Worm (Caenorhabditis elegans) whole organism, L2 larva: ENCODE results near the gene efn-4.

ENCODE experiments used
- C34F6.9 ChIP-seq: fragments of 150-350 bp; optimal IDR thresholded peaks from 2 replicates; lab custom pipeline; 2014; ENCODE audit warnings: missing biosample characterization, missing genetic modification characterization
- F13H6.1 ChIP-seq: sonication (generic microtip); optimal IDR thresholded peaks from 2 replicates; lab custom pipeline; 2016; ENCODE audit warnings: missing genetic modification characterization, missing compliant biosample characterization
- Y55F3AM.14 ChIP-seq: fragments of 200-800 bp; sonication (Bioruptor generic); optimal IDR thresholded peaks from 2 replicates; lab custom pipeline; 2018; ENCODE audit warnings: mild to moderate bottlenecking, missing genetic modification characterization, missing compliant biosample characterization
- ZK546.5 ChIP-seq: sonication (generic microtip); optimal IDR thresholded peaks from 2 replicates; lab custom pipeline; 2017; ENCODE audit warnings: missing biosample characterization, missing genetic modification characterization
- alr-1 ChIP-seq: fragments of 150-350 bp; optimal IDR thresholded peaks from 2 replicates; lab custom pipeline; 2014; ENCODE audit warnings: missing biosample characterization, missing genetic modification characterization
- blmp-1 ChIP-seq: sonication (generic microtip); optimal IDR thresholded peaks from 2 replicates; lab custom pipeline; 2017; ENCODE audit warnings: missing genetic modification characterization, mild to moderate bottlenecking, missing compliant biosample characterization, antibody characterized with exemption, moderate library complexity; ENCODE audit not compliant: insufficient read depth
- ceh-16 ChIP-seq: fragments of 150-350 bp; optimal IDR thresholded peaks from 2 replicates; lab custom pipeline; 2014; ENCODE audit warnings: missing biosample characterization, missing genetic modification characterization
- ceh-82 ChIP-seq: fragments of 150-350 bp; optimal IDR thresholded peaks from 2 replicates; lab custom pipeline; 2014; ENCODE audit warnings: missing biosample characterization, missing genetic modification characterization
- egl-27 ChIP-seq: sonication (generic microtip); optimal IDR thresholded peaks from 3 replicates; lab custom pipeline; 2017; ENCODE audit warnings: missing biosample characterization, missing genetic modification reagents, missing genetic modification characterization
- elt-1 ChIP-seq: fragments of 150-350 bp; optimal IDR thresholded peaks from 2 replicates; lab custom pipeline; 2014; ENCODE audit warnings: missing biosample characterization, missing genetic modification characterization
- elt-3 ChIP-seq: sonication (generic microtip); optimal IDR thresholded peaks from 2 replicates; lab custom pipeline; 2017; ENCODE audit warnings: missing biosample characterization, missing genetic modification characterization
- fos-1 ChIP-seq: fragments of 150-350 bp; optimal IDR thresholded peaks from 2 replicates; lab custom pipeline; 2014; ENCODE audit warnings: missing biosample characterization, missing genetic modification characterization
- gmeb-1 ChIP-seq: fragments of 150-350 bp; optimal IDR thresholded peaks from 2 replicates; lab custom pipeline; 2014; ENCODE audit warnings: missing biosample characterization, missing genetic modification characterization
- lin-11 ChIP-seq: fragments of 150-350 bp; sonication (generic microtip); optimal IDR thresholded peaks from 2 replicates; lab custom pipeline; 2014; ENCODE audit warnings: missing biosample characterization, missing genetic modification characterization, inconsistent platforms, mixed read lengths
- lin-13 ChIP-seq: fragments of 150-350 bp; optimal IDR thresholded peaks from 2 replicates; lab custom pipeline; 2014; ENCODE audit warnings: missing biosample characterization, missing genetic modification reagents, missing genetic modification characterization
- lin-39 ChIP-seq: fragments of 150-350 bp; optimal IDR thresholded peaks from 2 replicates; lab custom pipeline; 2014; ENCODE audit warnings: missing biosample characterization, missing genetic modification reagents, missing genetic modification characterization
- lsy-2 ChIP-seq, 2 experiments: fragments of 150-350 bp in 1 of 2; sonication (generic microtip) in 1 of 2; optimal IDR thresholded peaks; 2 replicates each; lab custom pipeline; 2014 to 2017; ENCODE audit warnings: missing biosample characterization in 2 of 2, missing genetic modification characterization in 2 of 2
- mab-5 ChIP-seq: fragments of 150-350 bp; optimal IDR thresholded peaks from 2 replicates; lab custom pipeline; 2014; ENCODE audit warnings: missing biosample characterization, missing genetic modification characterization
- mbf-1 ChIP-seq: sonication (generic microtip); optimal IDR thresholded peaks from 2 replicates; lab custom pipeline; 2017; ENCODE audit warnings: missing biosample characterization, missing genetic modification characterization
- mdl-1 ChIP-seq, 2 experiments: fragments of 150-350 bp in 1 of 2; sonication (generic microtip) in 1 of 2; optimal IDR thresholded peaks; 2 replicates each; lab custom pipeline; 2017; ENCODE audit warnings: missing biosample characterization in 2 of 2, missing genetic modification characterization in 2 of 2
- nhr-11 ChIP-seq: fragments of 150-350 bp; optimal IDR thresholded peaks from 2 replicates; lab custom pipeline; 2014; ENCODE audit warnings: missing biosample characterization, missing genetic modification characterization
- nhr-12 ChIP-seq: fragments of 150-350 bp; optimal IDR thresholded peaks from 2 replicates; lab custom pipeline; 2014; ENCODE audit warnings: missing biosample characterization, missing genetic modification characterization
- nhr-129 ChIP-seq: fragments of 150-350 bp; optimal IDR thresholded peaks from 2 replicates; lab custom pipeline; 2014; ENCODE audit warnings: missing biosample characterization, missing genetic modification characterization
- nhr-23 ChIP-seq: fragments of 150-350 bp; optimal IDR thresholded peaks from 2 replicates; lab custom pipeline; 2014; ENCODE audit warnings: missing biosample characterization, missing genetic modification reagents, missing genetic modification characterization
- nhr-237 ChIP-seq: fragments of 150-350 bp; optimal IDR thresholded peaks from 2 replicates; lab custom pipeline; 2014; ENCODE audit warnings: missing biosample characterization, missing genetic modification characterization
- nhr-25 ChIP-seq: fragments of 150-350 bp; sonication (generic microtip); optimal IDR thresholded peaks from 3 replicates; lab custom pipeline; 2014; ENCODE audit warnings: missing biosample characterization, missing genetic modification characterization
- nhr-77 ChIP-seq: fragments of 150-350 bp; optimal IDR thresholded peaks from 2 replicates; lab custom pipeline; 2014; ENCODE audit warnings: missing biosample characterization, missing genetic modification characterization
- sem-4 ChIP-seq: fragments of 150-350 bp; optimal IDR thresholded peaks from 2 replicates; lab custom pipeline; 2014; ENCODE audit warnings: missing biosample characterization, missing genetic modification reagents, missing genetic modification characterization
- skn-1 ChIP-seq: sonication (generic microtip); optimal IDR thresholded peaks from 2 replicates; lab custom pipeline; 2017; ENCODE audit warnings: missing biosample characterization, missing genetic modification characterization
- sma-3 ChIP-seq: sonication (generic microtip); optimal IDR thresholded peaks from 2 replicates; lab custom pipeline; 2016; ENCODE audit warnings: missing genetic modification reagents, missing genetic modification characterization, missing compliant biosample characterization
- snpc-4 ChIP-seq: fragments of 150-350 bp; optimal IDR thresholded peaks from 2 replicates; lab custom pipeline; 2014; ENCODE audit warnings: missing biosample characterization, missing genetic modification characterization
- unc-55 ChIP-seq: fragments of 150-350 bp; sonication (generic microtip); optimal IDR thresholded peaks from 3 replicates; lab custom pipeline; 2014; ENCODE audit warnings: missing biosample characterization, missing genetic modification reagents, missing genetic modification characterization
- unc-62 ChIP-seq: fragments of 150-350 bp; optimal IDR thresholded peaks from 2 replicates; lab custom pipeline; 2014; ENCODE audit warnings: missing biosample characterization, missing genetic modification reagents, missing genetic modification characterization
- zag-1 ChIP-seq: fragments of 150-350 bp; optimal IDR thresholded peaks from 2 replicates; lab custom pipeline; 2014; ENCODE audit warnings: missing biosample characterization, missing genetic modification characterization
- ztf-11 ChIP-seq: sonication (generic microtip); optimal IDR thresholded peaks from 2 replicates; lab custom pipeline; 2017; ENCODE audit warnings: missing biosample characterization, missing genetic modification characterization

Gene efn-4

ce11 chrIV:560780-561179 is 1.7 kb downstream of the efn-4 start:
- TF ChIP-seq nhr-129 (tag; lab: Kevin White, UChicago), result no peak
- TF ChIP-seq lsy-2 (tag; optimal IDR thresholded peaks at IDR 0.05; lab: Kevin White, UChicago), result no peak
- no peak for TF ChIP-seq blmp-1 (tag; lab: Kevin White, UChicago)

- no peak for TF ChIP-seq snpc-4 (tag; lab: Kevin White, UChicago)
- no peak for TF ChIP-seq sma-3
- TF ChIP-seq elt-1 (tag; lab: Kevin White, UChicago), result no peak
- TF ChIP-seq Y55F3AM.14 (GFP tag; lab: Kevin White, UChicago), result no peak
- no peak for TF ChIP-seq lin-39
- no peak for TF ChIP-seq ceh-82 (tag; lab: Kevin White, UChicago)
- TF ChIP-seq skn-1, result no peak
- no peak for TF ChIP-seq mab-5 (tag; lab: Kevin White, UChicago)
- no peak for TF ChIP-seq ztf-11 (tag; lab: Kevin White, UChicago)
- no peak for TF ChIP-seq gmeb-1 (tag; lab: Kevin White, UChicago)
- TF ChIP-seq lin-11 (tag; lab: Kevin White, UChicago), result no peak
- no peak for TF ChIP-seq fos-1 (tag; lab: Kevin White, UChicago)
- no peak for TF ChIP-seq lin-13 (GFP tag; lab: Kevin White, UChicago)
- no peak for TF ChIP-seq nhr-12 (tag; lab: Kevin White, UChicago)
- no peak for TF ChIP-seq C34F6.9
- TF ChIP-seq egl-27 (tag; lab: Kevin White, UChicago), result no peak
- no peak for TF ChIP-seq nhr-23
- no peak for TF ChIP-seq nhr-77 (tag; lab: Kevin White, UChicago)
Measured at ce11 chrIV:563417-563816, 4.4 kb downstream of the efn-4 start.

ce11 chrIV:564000-564399 is 5.0 kb downstream of the efn-4 start:
- TF ChIP-seq snpc-4 (tag; lab: Kevin White, UChicago) (no peak), ZK546.5 (tag; lab: Kevin White, UChicago) (no peak), unc-62 (no peak), gmeb-1 (tag; lab: Kevin White, UChicago) (no peak), sma-3 (no peak), mab-5 (tag; lab: Kevin White, UChicago) (no peak), lin-13 (GFP tag; lab: Kevin White, UChicago) (no peak), lin-11 (tag; lab: Kevin White, UChicago) (no peak), mbf-1 (tag; lab: Kevin White, UChicago) (no peak), F13H6.1 (no peak), elt-3 (tag; lab: Kevin White, UChicago) (no peak), alr-1 (tag; lab: Kevin White, UChicago) (no peak), zag-1 (no peak), ceh-16 (no peak), nhr-237 (no peak), elt-1 (tag; lab: Kevin White, UChicago) (no peak), skn-1 (no peak), nhr-23 (no peak), nhr-77 (tag; lab: Kevin White, UChicago) (no peak), unc-55 (GFP tag; lab: Kevin White, UChicago) (no peak)

- TF ChIP-seq mdl-1 (tag; optimal IDR thresholded peaks at IDR 0.05; lab: Kevin White, UChicago) (no peak), nhr-12 (tag; lab: Kevin White, UChicago) (no peak), nhr-77 (tag; lab: Kevin White, UChicago) (no peak), ztf-11 (tag; lab: Kevin White, UChicago) (no peak), nhr-23 (no peak), lin-11 (tag; lab: Kevin White, UChicago) (no peak), sem-4 (tag; lab: Kevin White, UChicago) (no peak), alr-1 (tag; lab: Kevin White, UChicago) (no peak), nhr-25 (tag; lab: Kevin White, UChicago) (no peak), nhr-11 (tag; lab: Kevin White, UChicago) (no peak), sma-3 (no peak), nhr-237 (no peak), skn-1 (no peak), F13H6.1 (no peak)
Measured at ce11 chrIV:570799-571300, 11.8 kb downstream of the efn-4 start, which contains the start of gene F56A11.5. Gene F56A11.5, minus strand, starts transcription at chrIV:570849.
